Worm (Caenorhabditis elegans): ENCODE data around the gene mig-38.

Gene mig-38

ce11 chrIV:11583906-11584378, 10.1 kb upstream of the mig-38 start, which contains the start of gene F12F6.1:
F12F6.1 (plus strand) TSS chrIV:11583956.
- TF ChIP-seq fos-1 (tag; optimal IDR thresholded peaks at IDR 0.05) (no peak), R02D3.7 (tag; optimal IDR thresholded peaks at IDR 0.05) (no peak), F44E2.7 (GFP tag; IDR thresholded peaks at IDR 0.05) (no peak), F37D6.2 (tag; optimal IDR thresholded peaks at IDR 0.05) (peak; percentile 33), ctbp-1 (GFP tag; IDR thresholded peaks at IDR 0.05) (no peak), ama-1 (optimal IDR thresholded peaks at IDR 0.05) (no peak), dmd-8 (GFP tag; IDR thresholded peaks at IDR 0.05) (0 out of 2 replicates have a peak, but pooled peaks have one; percentile 53), ceh-32 (tag; optimal IDR thresholded peaks at IDR 0.05; ENCODE audit: poor library complexity) (no peak), zip-2 (tag; optimal IDR thresholded peaks at IDR 0.05) (no peak), zfp-3 (GFP tag; conservative IDR thresholded peaks at IDR 0.05) (no peak), ztf-11 (tag; optimal IDR thresholded peaks at IDR 0.05) (no peak), nhr-48 (tag; optimal IDR thresholded peaks at IDR 0.05) (no peak), lir-3 (tag; optimal IDR thresholded peaks at IDR 0.05) (no peak), lin-13 (GFP tag; optimal IDR thresholded peaks at IDR 0.05) (no peak), mxl-3 (GFP tag; optimal IDR thresholded peaks at IDR 0.05) (peak; percentile 10), ceh-82 (tag; optimal IDR thresholded peaks at IDR 0.05) (no peak), lin-15B (tag; optimal IDR thresholded peaks at IDR 0.05) (no peak), dmd-6 (GFP tag; IDR thresholded peaks at IDR 0.05) (0 out of 2 replicates have a peak, but pooled peaks have one; percentile 18), ceh-62 (tag; optimal IDR thresholded peaks at IDR 0.05) (no peak), jun-1 (tag; optimal IDR thresholded peaks at IDR 0.05) (no peak), lin-39 (tag; optimal IDR thresholded peaks at IDR 0.05) (no peak), zfp-2 (tag; optimal IDR thresholded peaks at IDR 0.05) (no peak), Y75B8A.6 (GFP tag; IDR thresholded peaks at IDR 0.05) (no peak), daf-12 (tag; optimal IDR thresholded peaks at IDR 0.05) (no peak), ztf-7 (tag; optimal IDR thresholded peaks at IDR 0.05) (no peak), nhr-41 (GFP tag; IDR thresholded peaks at IDR 0.05) (no peak), ceh-44 (GFP tag; IDR thresholded peaks at IDR 0.05) (0 out of 2 replicates have a peak, but pooled peaks have one; percentile 14), lsy-2 (tag; optimal IDR thresholded peaks at IDR 0.05) (no peak), vab-7 (GFP tag; IDR thresholded peaks at IDR 0.05) (no peak), mes-2 (tag; optimal IDR thresholded peaks at IDR 0.05; ENCODE audit: poor library complexity, severe bottlenecking) (no peak), egl-43 (GFP tag; IDR thresholded peaks at IDR 0.05) (peak; percentile 84), tra-1 (GFP tag; IDR thresholded peaks at IDR 0.05) (no peak), daf-19 (GFP tag; conservative IDR thresholded peaks at IDR 0.05) (no peak), madf-9 (GFP tag; conservative IDR thresholded peaks at IDR 0.05) (no peak), spr-1 (tag; optimal IDR thresholded peaks at IDR 0.05) (no peak), F10B5.3 (tag; optimal IDR thresholded peaks at IDR 0.05) (no peak), nhr-28 (tag; optimal IDR thresholded peaks at IDR 0.05) (no peak), nhr-102 (tag; optimal IDR thresholded peaks at IDR 0.05) (no peak), ceh-20 (GFP tag; IDR thresholded peaks at IDR 0.05) (0 out of 2 replicates have a peak, but pooled peaks have one; percentile 42), pha-4 (GFP tag; IDR thresholded peaks at IDR 0.05) (no peak), pha-4 (tag; optimal IDR thresholded peaks at IDR 0.05) (no peak), spr-3 (GFP tag; optimal IDR thresholded peaks at IDR 0.05) (no peak), Y105C5A.15 (GFP tag; IDR thresholded peaks at IDR 0.05) (no peak), skn-1 (tag; optimal IDR thresholded peaks at IDR 0.05) (no peak), snpc-4 (tag; optimal IDR thresholded peaks at IDR 0.05) (no peak), Y48G9A.11 (GFP tag; IDR thresholded peaks at IDR 0.05) (0 out of 2 replicates have a peak, but pooled peaks have one; percentile 44), lin-29 (GFP tag; IDR thresholded peaks at IDR 0.05) (no peak), hlh-11 (tag; optimal IDR thresholded peaks at IDR 0.05) (peak; percentile 48), ceh-28 (tag; optimal IDR thresholded peaks at IDR 0.05) (no peak), dve-1 (tag; optimal IDR thresholded peaks at IDR 0.05; ENCODE audit: insufficient read depth) (no peak), mep-1 (tag; optimal IDR thresholded peaks at IDR 0.05) (peak; percentile 38), daf-16 (GFP tag; optimal IDR thresholded peaks at IDR 0.05) (no peak), daf-16 (tag; optimal IDR thresholded peaks at IDR 0.05) (peak; percentile 45)
